Worm (Caenorhabditis elegans): ENCODE measurements around the gene C06B3.6.

C06B3.6 gene

ce11 chrV:13907557-13908104 lies 1.1 kb downstream of the C06B3.6 start:
- TF ChIP-seq drap-1 (GFP tag; optimal IDR thresholded peaks at IDR 0.05) (no peak), sptf-1 (tag; optimal IDR thresholded peaks at IDR 0.05) (no peak), pha-4 (tag; optimal IDR thresholded peaks at IDR 0.05) (no peak), elt-3 (tag; optimal IDR thresholded peaks at IDR 0.05) (no peak), hlh-1 (tag; optimal IDR thresholded peaks at IDR 0.05) (no peak), blmp-1 (tag; optimal IDR thresholded peaks at IDR 0.05) (no peak), mls-2 (tag; optimal IDR thresholded peaks at IDR 0.05) (no peak)

- TF ChIP-seq mls-2 (tag; optimal IDR thresholded peaks at IDR 0.05) (no peak), ces-1 (GFP tag; optimal IDR thresholded peaks at IDR 0.05) (peak; percentile 79), tbx-8 (GFP tag; optimal IDR thresholded peaks at IDR 0.05) (no peak), nhr-12 (tag; optimal IDR thresholded peaks at IDR 0.05) (no peak), snpc-4 (tag; optimal IDR thresholded peaks at IDR 0.05) (no peak), lin-32 (GFP tag; optimal IDR thresholded peaks at IDR 0.05) (no peak)
Measured at ce11 chrV:13906166-13906565, 2.6 kb downstream of the C06B3.6 start, which contains the start of gene stdh-1. stdh-1 (plus strand) TSS chrV:13906492.

ce11 chrV:13904446-13904845 lies 4.3 kb downstream of the C06B3.6 start, which contains the start of gene stdh-3:
stdh-3 (plus strand) TSS chrV:13904611.
- no peak for TF ChIP-seq ztf-11 (tag; optimal IDR thresholded peaks at IDR 0.05)
- no peak for TF ChIP-seq lin-13 (tag; optimal IDR thresholded peaks at IDR 0.05)
- no peak for TF ChIP-seq pha-4 (tag; optimal IDR thresholded peaks at IDR 0.05)

ce11 chrV:13902495-13902894 lies 6.3 kb downstream of the C06B3.6 start, which contains the start of gene C06B3.1:
C06B3.1 (plus strand) TSS chrV:13902795.
- no peak for TF ChIP-seq mep-1 (tag; optimal IDR thresholded peaks at IDR 0.05)
- TF ChIP-seq lin-32 (GFP tag; optimal IDR thresholded peaks at IDR 0.05) = no peak
- TF ChIP-seq elt-1 (tag; optimal IDR thresholded peaks at IDR 0.05; ENCODE audit: borderline replicate concordance, insufficient read depth) = no peak
- TF ChIP-seq nhr-12 (tag; optimal IDR thresholded peaks at IDR 0.05) = no peak
- TF ChIP-seq lsy-2 (tag; optimal IDR thresholded peaks at IDR 0.05) = no peak
- no peak for TF ChIP-seq ceh-43 (GFP tag; optimal IDR thresholded peaks at IDR 0.05)
- TF ChIP-seq ceh-83 (GFP tag; optimal IDR thresholded peaks at IDR 0.05) = no peak
- no peak for TF ChIP-seq M03D4.4 (tag; optimal IDR thresholded peaks at IDR 0.05)
- no peak for TF ChIP-seq nhr-28 (tag; optimal IDR thresholded peaks at IDR 0.05)
- TF ChIP-seq pha-4 (tag; optimal IDR thresholded peaks at IDR 0.05) = no peak
- no peak for TF ChIP-seq elt-3 (tag; optimal IDR thresholded peaks at IDR 0.05)
- TF ChIP-seq nhr-237 (tag; optimal IDR thresholded peaks at IDR 0.05) = no peak
- TF ChIP-seq tbx-8 (GFP tag; optimal IDR thresholded peaks at IDR 0.05) = no peak

ce11 chrV:13899213-13899612 lies 9.6 kb downstream of the C06B3.6 start, which contains the start of gene oac-3:
oac-3 (plus strand) TSS chrV:13899513.
- TF ChIP-seq sem-2 (GFP tag; optimal IDR thresholded peaks at IDR 0.05) (no peak), lin-13 (tag; optimal IDR thresholded peaks at IDR 0.05) (no peak), ham-2 (GFP tag; optimal IDR thresholded peaks at IDR 0.05) (no peak), unc-120 (tag; optimal IDR thresholded peaks at IDR 0.05; ENCODE audit: poor library complexity, severe bottlenecking) (no peak), mab-5 (tag; optimal IDR thresholded peaks at IDR 0.05) (no peak), ceh-43 (GFP tag; optimal IDR thresholded peaks at IDR 0.05) (no peak), nhr-76 (tag; optimal IDR thresholded peaks at IDR 0.05) (no peak), mep-1 (tag; optimal IDR thresholded peaks at IDR 0.05) (no peak), flh-1 (GFP tag; optimal IDR thresholded peaks at IDR 0.05) (no peak), tbx-8 (GFP tag; optimal IDR thresholded peaks at IDR 0.05) (no peak), lsy-2 (tag; optimal IDR thresholded peaks at IDR 0.05) (no peak), ceh-39 (tag; optimal IDR thresholded peaks at IDR 0.05) (no peak), cnd-1 (tag; optimal IDR thresholded peaks at IDR 0.05) (no peak), nhr-237 (tag; optimal IDR thresholded peaks at IDR 0.05) (no peak), zip-8 (tag; optimal IDR thresholded peaks at IDR 0.05) (no peak), lin-32 (GFP tag; optimal IDR thresholded peaks at IDR 0.05) (no peak), mls-2 (tag; optimal IDR thresholded peaks at IDR 0.05) (no peak), ztf-11 (tag; optimal IDR thresholded peaks at IDR 0.05) (no peak), bed-3 (GFP tag; optimal IDR thresholded peaks at IDR 0.05) (no peak)

Data from whole organism, mixed stage, embryonic.